Worm (Caenorhabditis elegans): ENCODE measurements around the gene mtrr-1.

- TF ChIP-seq flt-1 (GFP tag; IDR thresholded peaks at IDR 0.05) = no peak
- no peak for TF ChIP-seq B0310.2 (tag; optimal IDR thresholded peaks at IDR 0.05)
- no peak for TF ChIP-seq hmbx-1 (tag; optimal IDR thresholded peaks at IDR 0.05)
- no peak for TF ChIP-seq ama-1 (optimal IDR thresholded peaks at IDR 0.05)
- TF ChIP-seq hmg-4 (GFP tag; optimal IDR thresholded peaks at IDR 0.05) = peak; percentile 90
Measured at ce11 chrII:9282787-9283186, 3.0 kb upstream of the mtrr-1 start.

Measured in whole organism, early embryonic.